Worm (Caenorhabditis elegans) whole organism, mixed stage, embryonic: ENCODE data around the gene F08H9.2.

Experiments
- elt-3 ChIP-seq: fragments of 150-350 bp; optimal IDR thresholded peaks from 2 replicates; lab custom pipeline; 2014; ENCODE audit warnings: missing biosample characterization, missing genetic modification characterization
- hlh-1 ChIP-seq: fragments of 150-350 bp; optimal IDR thresholded peaks from 2 replicates; lab custom pipeline; 2014; ENCODE audit warnings: missing biosample characterization, missing genetic modification reagents, missing genetic modification characterization
- lin-32 ChIP-seq: fragments of 200-800 bp; sonication (Bioruptor generic); optimal IDR thresholded peaks from 2 replicates; lab custom pipeline; 2018; ENCODE audit warnings: mild to moderate bottlenecking, missing genetic modification characterization, missing compliant biosample characterization
- lsy-2 ChIP-seq: fragments of 150-350 bp; optimal IDR thresholded peaks from 2 replicates; lab custom pipeline; 2014; ENCODE audit warnings: missing biosample characterization, missing genetic modification characterization
- mab-5 ChIP-seq: fragments of 150-350 bp; optimal IDR thresholded peaks from 2 replicates; lab custom pipeline; 2014; ENCODE audit warnings: missing biosample characterization, missing genetic modification characterization
- mep-1 ChIP-seq: fragments of 150-350 bp; optimal IDR thresholded peaks from 2 replicates; lab custom pipeline; 2017; ENCODE audit warnings: missing biosample characterization, missing genetic modification reagents, missing genetic modification characterization, inconsistent platforms
- nhr-76 ChIP-seq: sonication (generic microtip); optimal IDR thresholded peaks from 2 replicates; lab custom pipeline; 2017; ENCODE audit warnings: missing biosample characterization, missing genetic modification characterization
- sptf-1 ChIP-seq: sonication (generic microtip); optimal IDR thresholded peaks from 2 replicates; lab custom pipeline; 2017; ENCODE audit warnings: mild to moderate bottlenecking, missing genetic modification characterization, moderate library complexity, missing compliant biosample characterization
- unc-39 ChIP-seq: fragments of 150-350 bp; optimal IDR thresholded peaks from 2 replicates; lab custom pipeline; 2014; ENCODE audit warnings: missing biosample characterization, missing genetic modification characterization
- ztf-11 ChIP-seq: fragments of 150-350 bp; optimal IDR thresholded peaks from 2 replicates; lab custom pipeline; 2014; ENCODE audit warnings: missing biosample characterization, missing genetic modification characterization

ce11 chrV:14501136-14501535, 40.7 kb downstream of the F08H9.2 start, which contains the start of gene R02D5.24:
- TF ChIP-seq unc-39 (no peak), lsy-2 (tag; lab: Kevin White, UChicago) (no peak), mep-1 (tag; lab: Kevin White, UChicago) (no peak), sptf-1 (tag; lab: Kevin White, UChicago) (peak; percentile 32), mab-5 (tag; lab: Kevin White, UChicago) (no peak), ztf-11 (no peak), elt-3 (tag; lab: Kevin White, UChicago) (no peak), nhr-76 (tag; lab: Kevin White, UChicago) (no peak), lin-32 (GFP tag; lab: Kevin White, UChicago) (no peak), hlh-1 (peak; percentile 10)
